Fruit fly (Drosophila melanogaster) whole organism, embryonic: ENCODE measurements around the gene ND-B17.

ENCODE experiments used
- Adf1 ChIP-seq: fragments of 200-800 bp; sonication (Bioruptor generic); IDR thresholded peaks from 2 replicates; pipeline ENCODE4 v1.3.6; 2022; ENCODE audit warnings: missing biosample characterization, missing genetic modification characterization
- CG12236 ChIP-seq: fragments of 200-800 bp; sonication (Bioruptor generic); optimal IDR thresholded peaks from 2 replicates; lab custom pipeline; 2016; ENCODE audit warnings: missing biosample characterization, missing genetic modification characterization
- CG12391 ChIP-seq: fragments of 200-800 bp; sonication (Bioruptor generic); optimal IDR thresholded peaks from 3 replicates; lab custom pipeline; 2018; ENCODE audit warnings: missing biosample characterization, mild to moderate bottlenecking, missing genetic modification characterization, moderate library complexity
- CG13296 ChIP-seq: fragments of 200-800 bp; sonication (Bioruptor generic); optimal IDR thresholded peaks from 3 replicates; lab custom pipeline; 2018; ENCODE audit warnings: missing biosample characterization, mild to moderate bottlenecking, missing genetic modification characterization
- CG13424 ChIP-seq: fragments of 200-800 bp; sonication (Bioruptor generic); optimal IDR thresholded peaks from 2 replicates; lab custom pipeline; 2019; ENCODE audit warnings: missing biosample characterization, mild to moderate bottlenecking, missing genetic modification characterization, moderate library complexity
- CG13775 ChIP-seq: fragments of 200-800 bp; sonication (Bioruptor generic); optimal IDR thresholded peaks from 3 replicates; lab custom pipeline; 2017; ENCODE audit warnings: missing biosample characterization, mild to moderate bottlenecking, missing genetic modification characterization
- CG17328 ChIP-seq: fragments of 200-800 bp; sonication (Bioruptor generic); IDR thresholded peaks from 2 replicates; pipeline ENCODE4 v1.3.6; 2022; ENCODE audit warnings: missing biosample characterization, missing genetic modification characterization
- CG17568 ChIP-seq: fragments of 200-800 bp; sonication (Bioruptor generic); optimal IDR thresholded peaks from 2 replicates; lab custom pipeline; 2018; ENCODE audit warnings: missing biosample characterization, mild to moderate bottlenecking, missing genetic modification characterization, moderate library complexity
- CG2889 ChIP-seq: fragments of 200-800 bp; sonication (Bioruptor generic); IDR thresholded peaks from 3 replicates; pipeline ENCODE4 v1.3.6; 2022; ENCODE audit warnings: missing biosample characterization, missing genetic modification characterization
- CG33557 ChIP-seq: fragments of 200-800 bp; sonication (Bioruptor generic); optimal IDR thresholded peaks from 2 replicates; lab custom pipeline; 2019; ENCODE audit warnings: missing biosample characterization, mild to moderate bottlenecking, missing genetic modification characterization, moderate library complexity
- CG34224 ChIP-seq: fragments of 200-800 bp; sonication (Bioruptor generic); IDR thresholded peaks from 3 replicates; pipeline ENCODE4 v1.3.6; 2022; ENCODE audit warnings: missing biosample characterization, missing genetic modification characterization; ENCODE audit not compliant: partially characterized antibody
- CG4282 ChIP-seq: fragments of 200-800 bp; sonication (Bioruptor generic); optimal IDR thresholded peaks from 2 replicates; lab custom pipeline; 2016; ENCODE audit warnings: missing biosample characterization, missing genetic modification characterization
- CG6854 ChIP-seq: fragments of 200-800 bp; sonication (Bioruptor generic); optimal IDR thresholded peaks from 3 replicates; lab custom pipeline; 2017; ENCODE audit warnings: missing biosample characterization, mild to moderate bottlenecking, missing genetic modification characterization
- CG7556 ChIP-seq: fragments of 200-800 bp; sonication (Bioruptor generic); optimal IDR thresholded peaks from 2 replicates; lab custom pipeline; 2017; ENCODE audit warnings: missing biosample characterization, mild to moderate bottlenecking, missing genetic modification characterization
- CG9797 ChIP-seq: fragments of 200-800 bp; sonication (Bioruptor generic); optimal IDR thresholded peaks from 3 replicates; lab custom pipeline; 2018; ENCODE audit warnings: missing biosample characterization, mild to moderate bottlenecking, missing genetic modification characterization
- CoRest ChIP-seq: fragments of 200-800 bp; sonication (Bioruptor generic); optimal IDR thresholded peaks from 3 replicates; lab custom pipeline; 2018; ENCODE audit warnings: missing biosample characterization, mild to moderate bottlenecking, missing genetic modification characterization, moderate library complexity
- Dfd ChIP-seq, 2 experiments: fragments of >200 bp; optimal IDR thresholded peaks; 2 replicates each; lab custom pipeline; 2017; ENCODE audit warnings: missing biosample characterization in 2 of 2, missing genetic modification characterization in 2 of 2
- Dip3 ChIP-seq: fragments of 200-800 bp; sonication (Bioruptor generic); optimal IDR thresholded peaks from 3 replicates; lab custom pipeline; 2016; ENCODE audit warnings: missing biosample characterization, missing genetic modification characterization
- Dref ChIP-seq: fragments of 200-800 bp; sonication (Bioruptor generic); IDR thresholded peaks from 2 replicates; pipeline ENCODE4 v1.3.6; 2022; ENCODE audit warnings: missing biosample characterization, missing genetic modification characterization
- Ets65A ChIP-seq: fragments of 200-800 bp; sonication (Bioruptor generic); peaks from one replicate; lab custom pipeline; 2016; ENCODE audit warnings: missing biosample characterization, missing genetic modification characterization
- Ets97D ChIP-seq: fragments of 200-800 bp; sonication (Bioruptor generic); optimal IDR thresholded peaks from 3 replicates; lab custom pipeline; 2016; ENCODE audit warnings: missing biosample characterization, missing genetic modification characterization
- Fer1 ChIP-seq: fragments of 200-800 bp; sonication (Bioruptor generic); optimal IDR thresholded peaks from 2 replicates; lab custom pipeline; 2017; ENCODE audit warnings: missing biosample characterization, mild to moderate bottlenecking, missing genetic modification characterization
- HHEX ChIP-seq: fragments of 200-800 bp; sonication (Bioruptor generic); optimal IDR thresholded peaks from 3 replicates; lab custom pipeline; 2017; ENCODE audit warnings: missing biosample characterization, mild to moderate bottlenecking, missing genetic modification characterization, missing genetic modification reagents
- HLH54F ChIP-seq: fragments of 200-800 bp; sonication (Bioruptor generic); optimal IDR thresholded peaks from 3 replicates; lab custom pipeline; 2016; ENCODE audit warnings: missing biosample characterization, missing genetic modification characterization
- Hmr ChIP-seq: fragments of 200-800 bp; sonication (Bioruptor generic); optimal IDR thresholded peaks from 3 replicates; lab custom pipeline; 2017; ENCODE audit warnings: mild to moderate bottlenecking, missing biosample characterization, missing genetic modification reagents, missing genetic modification characterization
- MBD-R2 ChIP-seq: fragments of 200-800 bp; sonication (Bioruptor generic); IDR thresholded peaks from 2 replicates; pipeline ENCODE4 v1.3.6; 2022; ENCODE audit warnings: missing biosample characterization, missing genetic modification characterization
- Scr ChIP-seq: fragments of 200-800 bp; sonication (Bioruptor generic); IDR thresholded peaks from 2 replicates; pipeline ENCODE4 v1.3.6; 2022; ENCODE audit warnings: missing biosample characterization, missing genetic modification characterization; ENCODE audit not compliant: partially characterized antibody
- Side ChIP-seq: fragments of 200-800 bp; sonication (Bioruptor generic); optimal IDR thresholded peaks from 2 replicates; lab custom pipeline; 2016; ENCODE audit warnings: missing biosample characterization, missing genetic modification characterization
- ap ChIP-seq: fragments of 200-800 bp; sonication (Bioruptor generic); IDR thresholded peaks from 2 replicates; pipeline ENCODE4 v1.3.6; 2022; ENCODE audit warnings: missing biosample characterization, missing genetic modification characterization
- ase ChIP-seq: fragments of 200-800 bp; sonication (Bioruptor generic); IDR thresholded peaks from 3 replicates; pipeline ENCODE4 v1.3.6; 2022; ENCODE audit warnings: missing biosample characterization, missing genetic modification characterization
- bbx ChIP-seq: fragments of 200-800 bp; sonication (Bioruptor generic); IDR thresholded peaks from 2 replicates; pipeline ENCODE4 v1.3.6; 2022; ENCODE audit warnings: missing biosample characterization, missing genetic modification characterization; ENCODE audit not compliant: partially characterized antibody
- bigmax ChIP-seq: fragments of 200-800 bp; sonication (Bioruptor generic); optimal IDR thresholded peaks from 2 replicates; lab custom pipeline; 2018; ENCODE audit warnings: missing biosample characterization, mild to moderate bottlenecking, missing genetic modification characterization
- cwo ChIP-seq: fragments of 200-800 bp; sonication (Bioruptor generic); optimal IDR thresholded peaks from 3 replicates; lab custom pipeline; 2017; ENCODE audit warnings: missing biosample characterization, missing genetic modification characterization, mild to moderate bottlenecking, moderate library complexity, missing genetic modification reagents
- dati ChIP-seq: fragments of 200-800 bp; sonication (Bioruptor generic); IDR thresholded peaks from 2 replicates; pipeline ENCODE4 v1.3.6; 2022; ENCODE audit warnings: missing biosample characterization, missing genetic modification characterization
- dimm ChIP-seq: fragments of 200-800 bp; sonication (Bioruptor generic); IDR thresholded peaks from 2 replicates; pipeline ENCODE4 v1.3.6; 2022; ENCODE audit warnings: missing biosample characterization, missing genetic modification characterization
- emc ChIP-seq: fragments of 200-800 bp; sonication (Bioruptor generic); optimal IDR thresholded peaks from 2 replicates; lab custom pipeline; 2016; ENCODE audit warnings: missing biosample characterization, missing genetic modification characterization
- esg ChIP-seq: fragments of 200-800 bp; sonication (Bioruptor generic); conservative IDR thresholded peaks from 2 replicates; pipeline ENCODE4 v1.3.6; 2022; ENCODE audit warnings: missing biosample characterization, missing genetic modification characterization
- hth ChIP-seq: fragments of >200 bp; optimal IDR thresholded peaks from 2 replicates; lab custom pipeline; 2017; ENCODE audit warnings: inconsistent platforms
- ind ChIP-seq: fragments of 200-800 bp; sonication (Bioruptor generic); optimal IDR thresholded peaks from 3 replicates; lab custom pipeline; 2016; ENCODE audit warnings: missing biosample characterization, missing genetic modification characterization
- jigr1 ChIP-seq: fragments of 200-800 bp; sonication (Bioruptor generic); IDR thresholded peaks from 3 replicates; pipeline ENCODE4 v1.3.6; 2022; ENCODE audit warnings: missing biosample characterization, missing genetic modification characterization
- jumu ChIP-seq: fragments of 200-800 bp; sonication (Bioruptor generic); optimal IDR thresholded peaks from 3 replicates; lab custom pipeline; 2016; ENCODE audit warnings: missing biosample characterization, missing genetic modification characterization
- lbe ChIP-seq: fragments of 200-800 bp; sonication (Bioruptor generic); optimal IDR thresholded peaks from 2 replicates; lab custom pipeline; 2016; ENCODE audit warnings: missing biosample characterization, mild to moderate bottlenecking, missing genetic modification characterization
- mam ChIP-seq: fragments of 200-800 bp; sonication (Bioruptor generic); optimal IDR thresholded peaks from 3 replicates; lab custom pipeline; 2016; ENCODE audit warnings: missing biosample characterization, missing genetic modification characterization
- nmo ChIP-seq: fragments of 200-800 bp; sonication (Bioruptor generic); optimal IDR thresholded peaks from 2 replicates; lab custom pipeline; 2018; ENCODE audit warnings: missing biosample characterization, mild to moderate bottlenecking, missing genetic modification characterization, moderate library complexity
- pum ChIP-seq: fragments of 200-800 bp; sonication (Bioruptor generic); optimal IDR thresholded peaks from 2 replicates; lab custom pipeline; 2016; ENCODE audit warnings: missing biosample characterization, missing genetic modification characterization
- schlank ChIP-seq: fragments of 200-800 bp; sonication (Bioruptor generic); optimal IDR thresholded peaks from 2 replicates; lab custom pipeline; 2018; ENCODE audit warnings: missing biosample characterization, mild to moderate bottlenecking, missing genetic modification characterization
- slou ChIP-seq: fragments of 200-800 bp; sonication (Bioruptor generic); optimal IDR thresholded peaks from 3 replicates; lab custom pipeline; 2016; ENCODE audit warnings: missing biosample characterization, missing genetic modification characterization
- sob ChIP-seq: fragments of 200-800 bp; sonication (Bioruptor generic); IDR thresholded peaks from 2 replicates; pipeline ENCODE4 v1.3.6; 2022; ENCODE audit warnings: missing biosample characterization, missing genetic modification characterization
- sr ChIP-seq: fragments of 200-800 bp; sonication (Bioruptor generic); IDR thresholded peaks from 3 replicates; pipeline ENCODE4 v1.3.6; 2022; ENCODE audit warnings: missing biosample characterization, missing genetic modification characterization
- zfh1 ChIP-seq: fragments of 200-800 bp; sonication (Bioruptor generic); IDR thresholded peaks from 3 replicates; pipeline ENCODE4 v1.3.6; 2022; ENCODE audit warnings: missing biosample characterization, missing genetic modification characterization

Gene ND-B17

DNA sequence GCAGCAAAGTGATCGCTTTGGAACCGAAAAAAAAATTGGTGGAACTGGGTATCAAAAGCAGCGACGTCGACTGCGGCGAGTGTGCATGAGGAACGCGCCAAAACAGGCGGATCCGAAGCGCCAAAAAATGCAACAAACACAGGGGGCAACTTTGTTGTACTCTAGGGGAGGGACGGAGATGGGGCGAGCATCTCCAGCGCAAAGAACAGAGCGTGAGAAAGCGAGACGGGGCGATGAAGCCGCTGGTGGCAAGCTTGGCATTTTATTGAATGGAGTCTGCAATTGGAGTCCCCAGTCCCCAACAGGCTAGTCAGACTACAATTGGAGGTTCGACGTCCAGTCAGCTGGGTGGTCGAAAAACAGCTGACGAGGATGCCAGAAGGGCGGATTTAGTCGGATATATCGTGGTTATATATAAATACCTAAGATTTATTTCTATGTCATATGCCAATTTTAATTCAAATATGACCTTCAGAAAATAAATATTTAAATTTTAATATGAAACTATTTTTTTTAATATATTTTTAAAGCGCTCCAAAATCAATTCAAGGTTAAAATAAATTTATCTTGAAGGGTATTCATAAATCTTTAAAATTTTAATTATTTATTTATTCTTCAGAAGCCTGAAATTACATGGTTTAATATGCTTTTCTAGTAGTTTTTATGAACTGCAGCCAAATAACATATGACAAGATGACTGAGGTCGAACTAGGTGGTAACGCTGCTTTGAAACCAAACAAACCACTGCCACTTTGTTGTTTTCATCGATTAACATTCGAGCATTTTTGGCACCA is 4.1 kb downstream of the ND-B17 start (continued):
- TF ChIP-seq dimm (GFP tag; lab: Robert Waterston, UW) (no peak), CG12391 (tag; lab: Kevin White, UChicago) (peak; percentile 95), Scr (GFP tag; lab: Robert Waterston, UW) (0 out of 2 replicates have a peak, but pooled peaks have one; percentile 32), pum (GFP tag; lab: Kevin White, UChicago) (peak; percentile 21), schlank (tag; lab: Kevin White, UChicago) (peak; percentile 1), CG9797 (GFP tag; lab: Kevin White, UChicago) (peak; percentile 16), CG17328 (GFP tag; lab: Robert Waterston, UW) (peak; percentile 74), Ets97D (no peak), CG13775 (GFP tag; lab: Kevin White, UChicago) (peak; percentile 96), CoRest (tag; lab: Kevin White, UChicago) (peak; percentile 98), Fer1 (GFP tag; lab: Kevin White, UChicago) (peak; percentile 85), HHEX (GFP tag; lab: Kevin White, UChicago) (peak; percentile 91), Dref (peak; percentile 26; the same call in 1 of the 2 replicates), ase (peak; percentile 78; the same call in 2 of the 3 replicates), emc (GFP tag; lab: Kevin White, UChicago) (no peak), CG13424 (tag; lab: Kevin White, UChicago) (peak; percentile 97), jumu (GFP tag; lab: Kevin White, UChicago) (no peak), CG4282 (GFP tag; lab: Kevin White, UChicago) (no peak), slou (GFP tag; lab: Kevin White, UChicago) (peak; percentile 71), Adf1 (GFP tag; lab: Robert Waterston, UW) (peak; percentile 51), dati (GFP tag; lab: Robert Waterston, UW) (0 out of 2 replicates have a peak, but pooled peaks have one; percentile 25), lbe (GFP tag; lab: Kevin White, UChicago) (peak; percentile 45), zfh1 (GFP tag; lab: Robert Waterston, UW) (peak; percentile 82), CG34224 (GFP tag; lab: Robert Waterston, UW) (no peak), esg (GFP tag; lab: Robert Waterston, UW) (peak; percentile 82), Dip3 (GFP tag; lab: Kevin White, UChicago) (peak; percentile 35), jigr1 (GFP tag; lab: Robert Waterston, UW) (no peak), Side (GFP tag; lab: Kevin White, UChicago) (no peak), CG2889 (GFP tag; lab: Robert Waterston, UW) (peak; percentile 64; the same call in 2 of the 3 replicates), Ets65A (peak; percentile 95), ind (GFP tag; lab: Kevin White, UChicago) (peak; percentile 87), ap (peak; percentile 68), sr (GFP tag; lab: Robert Waterston, UW) (no peak), bbx (peak; percentile 29), hth (lab: Kevin White, UChicago) (no peak), CG17568 (peak; percentile 35), Dfd (GFP tag; optimal IDR thresholded peaks at IDR 0.05; lab: Kevin White, UChicago) (no peak), CG13296 (GFP tag; lab: Kevin White, UChicago) (peak; percentile 92), CG33557 (GFP tag; lab: Kevin White, UChicago) (peak; percentile 98), CG6854 (GFP tag; lab: Kevin White, UChicago) (peak; percentile 81), CG7556 (peak; percentile 96), nmo (GFP tag; lab: Kevin White, UChicago) (peak; percentile 98), mam (GFP tag; lab: Kevin White, UChicago) (peak; percentile 17), sob (GFP tag; lab: Robert Waterston, UW) (peak; percentile 70), cwo (peak; percentile 79), CG12236 (no peak), HLH54F (peak; percentile 44), bigmax (no peak), MBD-R2 (GFP tag; lab: Robert Waterston, UW) (peak; percentile 65), Hmr (GFP tag; lab: Kevin White, UChicago) (peak; percentile 90)
